Fruit fly (Drosophila melanogaster): ENCODE results near the gene CG32655.

CG32655 gene

dm6 chrX:12225325-12225972 lies 10.2 kb downstream of the CG32655 start (continued):
- TF ChIP-seq pfk (GFP tag; optimal IDR thresholded peaks at IDR 0.05) (no peak), CG13287 (GFP tag; IDR thresholded peaks at IDR 0.05; ENCODE audit: partially characterized antibody) (no peak), Gsc (GFP tag; IDR thresholded peaks at IDR 0.05) (no peak), CG18764 (GFP tag; optimal IDR thresholded peaks at IDR 0.05) (no peak), gce (GFP tag; IDR thresholded peaks at IDR 0.05) (no peak), CG15514 (GFP tag; optimal IDR thresholded peaks at IDR 0.05) (no peak), Hand (GFP tag; optimal IDR thresholded peaks at IDR 0.05) (no peak), Bteb2 (GFP tag; optimal IDR thresholded peaks at IDR 0.05) (no peak), Vsx1 (GFP tag; optimal IDR thresholded peaks at IDR 0.05) (no peak), CG9932 (GFP tag; IDR thresholded peaks at IDR 0.05) (no peak), CG2202 (tag; optimal IDR thresholded peaks at IDR 0.05) (peak; percentile 33), CG10654 (GFP tag; optimal IDR thresholded peaks at IDR 0.05) (peak; percentile 12), CG7963 (GFP tag; IDR thresholded peaks at IDR 0.05; ENCODE audit: partially characterized antibody) (no peak), CG30431 (GFP tag; optimal IDR thresholded peaks at IDR 0.05) (no peak), Deaf1 (tag; optimal IDR thresholded peaks at IDR 0.05) (peak; percentile 11), CG3407 (GFP tag; optimal IDR thresholded peaks at IDR 0.05) (peak; percentile 53), CG7556 (GFP tag; optimal IDR thresholded peaks at IDR 0.05) (peak; percentile 47), CG10959 (GFP tag; IDR thresholded peaks at IDR 0.05) (no peak), CG6813 (GFP tag; optimal IDR thresholded peaks at IDR 0.05) (no peak), wek (GFP tag; optimal IDR thresholded peaks at IDR 0.05) (no peak), CG12155 (GFP tag; optimal IDR thresholded peaks at IDR 0.05) (no peak), pho (GFP tag; optimal IDR thresholded peaks at IDR 0.05) (no peak), pum (GFP tag; optimal IDR thresholded peaks at IDR 0.05) (no peak), CG30403 (GFP tag; optimal IDR thresholded peaks at IDR 0.05) (peak; percentile 43), Neu2 (GFP tag; optimal IDR thresholded peaks at IDR 0.05; ENCODE audit: borderline replicate concordance) (no peak), gem (tag; optimal IDR thresholded peaks at IDR 0.05) (peak; percentile 80), gsb (GFP tag; IDR thresholded peaks at IDR 0.05) (no peak), onecut (GFP tag; IDR thresholded peaks at IDR 0.05) (no peak), Mad (GFP tag; optimal IDR thresholded peaks at IDR 0.05) (no peak), oc (tag; optimal IDR thresholded peaks at IDR 0.05) (no peak)

- TF ChIP-seq CG12299 (tag; optimal IDR thresholded peaks at IDR 0.05) (no peak), HmgD (GFP tag; optimal IDR thresholded peaks at IDR 0.05) (no peak), CG18262 (tag; optimal IDR thresholded peaks at IDR 0.05) (peak; percentile 90), trem (tag; optimal IDR thresholded peaks at IDR 0.05) (peak; percentile 54), ac (GFP tag; optimal IDR thresholded peaks at IDR 0.05) (peak; percentile 2), scrt (GFP tag; optimal IDR thresholded peaks at IDR 0.05) (peak; percentile 41), CG43689 (GFP tag; IDR thresholded peaks at IDR 0.05) (no peak), Ptx1 (GFP tag; IDR thresholded peaks at IDR 0.05) (peak; percentile 80), twi (tag; optimal IDR thresholded peaks at IDR 0.05) (peak; percentile 65), danr (GFP tag; IDR thresholded peaks at IDR 0.05) (0 out of 2 replicates have a peak, but pooled peaks have one; percentile 48), CG30403 (GFP tag; optimal IDR thresholded peaks at IDR 0.05) (peak; percentile 49), CG10274 (GFP tag; optimal IDR thresholded peaks at IDR 0.05) (no peak), disco-r (GFP tag; optimal IDR thresholded peaks at IDR 0.05) (no peak), bab2 (GFP tag; optimal IDR thresholded peaks at IDR 0.05) (no peak), CG1832 (GFP tag; optimal IDR thresholded peaks at IDR 0.05) (no peak), aop (GFP tag; IDR thresholded peaks at IDR 0.05) (no peak), Hr3 (GFP tag; optimal IDR thresholded peaks at IDR 0.05) (peak; percentile 70), nmo (GFP tag; optimal IDR thresholded peaks at IDR 0.05) (peak; percentile 86), sqz (GFP tag; optimal IDR thresholded peaks at IDR 0.05) (peak; percentile 58), Xbp1 (GFP tag; optimal IDR thresholded peaks at IDR 0.05) (peak; percentile 68), CG42726 (GFP tag; IDR thresholded peaks at IDR 0.05; ENCODE audit: partially characterized antibody) (no peak), fd64A (GFP tag; optimal IDR thresholded peaks at IDR 0.05) (no peak)
These were observed 12.8 kb downstream of the CG32655 start for dm6 chrX:12222890-12223345.

Data from whole organism, embryonic.